Fruit fly (Drosophila melanogaster) whole organism, embryonic: Measurements from ENCODE around the gene hale.

Source experiments
- BEAF-32 ChIP-seq: fragments of 200-800 bp; sonication (Bioruptor generic); optimal IDR thresholded peaks from 3 replicates; lab custom pipeline; 2017; ENCODE audit warnings: missing biosample characterization, missing genetic modification characterization, mild to moderate bottlenecking, moderate library complexity, missing genetic modification reagents
- CG10267 ChIP-seq: fragments of 200-800 bp; sonication (Bioruptor generic); optimal IDR thresholded peaks from 2 replicates; lab custom pipeline; 2018; ENCODE audit warnings: missing biosample characterization, mild to moderate bottlenecking, missing genetic modification characterization, moderate library complexity
- CG10543 ChIP-seq: fragments of 200-800 bp; sonication (Bioruptor generic); optimal IDR thresholded peaks from 3 replicates; lab custom pipeline; 2017; ENCODE audit warnings: missing biosample characterization, mild to moderate bottlenecking, missing genetic modification characterization, moderate library complexity
- CG11560 ChIP-seq: fragments of 200-800 bp; sonication (Bioruptor generic); IDR thresholded peaks from 3 replicates; pipeline ENCODE4 v1.3.6; 2022; ENCODE audit warnings: missing biosample characterization, missing genetic modification characterization
- CG11696 ChIP-seq: fragments of 200-800 bp; sonication (Bioruptor generic); IDR thresholded peaks from 2 replicates; pipeline ENCODE4 v1.3.6; 2022; ENCODE audit warnings: missing biosample characterization, missing genetic modification characterization
- CG12659 ChIP-seq: fragments of 200-800 bp; sonication (Bioruptor generic); optimal IDR thresholded peaks from 3 replicates; lab custom pipeline; 2017; ENCODE audit warnings: mild to moderate bottlenecking, missing biosample characterization, missing genetic modification reagents, missing genetic modification characterization
- CG12942 ChIP-seq: fragments of 200-800 bp; sonication (Bioruptor generic); optimal IDR thresholded peaks from 3 replicates; lab custom pipeline; 2016; ENCODE audit warnings: missing biosample characterization, missing genetic modification characterization
- CG13287 ChIP-seq: fragments of 200-800 bp; sonication (Bioruptor generic); IDR thresholded peaks from 2 replicates; pipeline ENCODE4 v1.3.6; 2022; ENCODE audit warnings: missing biosample characterization, missing genetic modification characterization; ENCODE audit not compliant: partially characterized antibody
- CG14860 ChIP-seq: fragments of 200-800 bp; sonication (Bioruptor generic); IDR thresholded peaks from 3 replicates; pipeline ENCODE4 v1.3.6; 2022; ENCODE audit warnings: missing biosample characterization, missing genetic modification characterization; ENCODE audit not compliant: partially characterized antibody
- CG15269 ChIP-seq: fragments of 200-800 bp; sonication (Bioruptor generic); optimal IDR thresholded peaks from 2 replicates; lab custom pipeline; 2018; ENCODE audit warnings: missing biosample characterization, mild to moderate bottlenecking, missing genetic modification characterization, moderate library complexity
- CG16813 ChIP-seq: fragments of 200-800 bp; sonication (Bioruptor generic); IDR thresholded peaks from 3 replicates; pipeline ENCODE4 v1.3.6; 2022; ENCODE audit warnings: missing biosample characterization, missing genetic modification characterization; ENCODE audit not compliant: partially characterized antibody
- CG18011 ChIP-seq: fragments of 200-800 bp; sonication (Bioruptor generic); optimal IDR thresholded peaks from 2 replicates; lab custom pipeline; 2017; ENCODE audit warnings: missing biosample characterization, missing genetic modification characterization, mild to moderate bottlenecking, moderate library complexity, missing genotype
- CG2202 ChIP-seq: fragments of 200-800 bp; sonication (Bioruptor generic); optimal IDR thresholded peaks from 2 replicates; lab custom pipeline; 2018; ENCODE audit warnings: missing biosample characterization, mild to moderate bottlenecking, missing genetic modification characterization
- CG3838 ChIP-seq: fragments of 200-800 bp; sonication (Bioruptor generic); optimal IDR thresholded peaks from 3 replicates; lab custom pipeline; 2016; ENCODE audit warnings: missing biosample characterization, missing genetic modification characterization
- Dll ChIP-seq: fragments of 200-800 bp; sonication (Bioruptor generic); IDR thresholded peaks from 4 replicates; pipeline ENCODE4 v1.3.6; 2022; ENCODE audit warnings: missing biosample characterization, missing genetic modification characterization; ENCODE audit not compliant: partially characterized antibody
- Dp ChIP-seq: fragments of 200-800 bp; sonication (Bioruptor generic); optimal IDR thresholded peaks from 2 replicates; lab custom pipeline; 2018; ENCODE audit warnings: missing biosample characterization, mild to moderate bottlenecking, missing genetic modification characterization, moderate library complexity
- Eip74EF ChIP-seq, 2 experiments: fragments of 200-800 bp in 1 of 2; fragments of >200 bp in 1 of 2; sonication (Bioruptor generic) in 1 of 2; optimal IDR thresholded peaks; 2 replicates each; lab custom pipeline; 2017 to 2019; ENCODE audit warnings: missing biosample characterization in 2 of 2, missing genetic modification characterization in 2 of 2, mild to moderate bottlenecking in 1 of 2, moderate library complexity in 1 of 2
- Gsc ChIP-seq: fragments of 200-800 bp; sonication (Bioruptor generic); IDR thresholded peaks from 2 replicates; pipeline ENCODE4 v1.3.6; 2022; ENCODE audit warnings: missing biosample characterization, missing genetic modification characterization
- Kr ChIP-seq: fragments of 200-800 bp; sonication (Bioruptor generic); optimal IDR thresholded peaks from 2 replicates; lab custom pipeline; 2017; ENCODE audit warnings: missing biosample characterization, mild to moderate bottlenecking, missing genetic modification characterization
- MTF-1 ChIP-seq: fragments of 200-800 bp; sonication (Bioruptor generic); optimal IDR thresholded peaks from 2 replicates; lab custom pipeline; 2018; ENCODE audit warnings: missing biosample characterization, mild to moderate bottlenecking, missing genetic modification characterization, borderline replicate concordance
- Myb ChIP-seq: fragments of 200-800 bp; sonication (Bioruptor generic); optimal IDR thresholded peaks from 2 replicates; lab custom pipeline; 2016; ENCODE audit warnings: missing biosample characterization, missing genetic modification characterization
- NK7.1 ChIP-seq: fragments of 200-800 bp; sonication (Bioruptor generic); optimal IDR thresholded peaks from 3 replicates; lab custom pipeline; 2016; ENCODE audit warnings: missing biosample characterization, missing genetic modification characterization
- Nf-YA ChIP-seq: fragments of 200-800 bp; sonication (Bioruptor generic); IDR thresholded peaks from 2 replicates; pipeline ENCODE4 v1.3.6; 2022; ENCODE audit warnings: missing biosample characterization, missing genetic modification characterization
- NfI ChIP-seq: fragments of 200-800 bp; sonication (Bioruptor generic); optimal IDR thresholded peaks from 3 replicates; lab custom pipeline; 2018; ENCODE audit warnings: missing biosample characterization, mild to moderate bottlenecking, missing genetic modification characterization, moderate library complexity
- abd-A ChIP-seq: fragments of 200-800 bp; sonication (Bioruptor generic); optimal IDR thresholded peaks from 3 replicates; lab custom pipeline; 2019; ENCODE audit warnings: missing biosample characterization, mild to moderate bottlenecking, missing genetic modification characterization, moderate library complexity
- amos ChIP-seq: fragments of 200-800 bp; sonication (Bioruptor generic); IDR thresholded peaks from 2 replicates; pipeline ENCODE4 v1.3.6; 2022; ENCODE audit warnings: missing biosample characterization, missing genetic modification characterization; ENCODE audit not compliant: partially characterized antibody
- bsh ChIP-seq, 2 experiments: fragments of 200-800 bp; sonication (Bioruptor generic); optimal IDR thresholded peaks; 2 replicates each; lab custom pipeline; 2017 to 2018; ENCODE audit warnings: mild to moderate bottlenecking in 2 of 2, missing biosample characterization in 2 of 2, missing genetic modification characterization in 2 of 2, moderate library complexity in 1 of 2
- chinmo ChIP-seq: fragments of 200-800 bp; sonication (Bioruptor generic); IDR thresholded peaks from 4 replicates; pipeline ENCODE4 v1.3.6; 2022; ENCODE audit warnings: missing biosample characterization, missing genetic modification characterization; ENCODE audit not compliant: partially characterized antibody
- ci ChIP-seq: fragments of 200-800 bp; sonication (Bioruptor generic); IDR thresholded peaks from 3 replicates; pipeline ENCODE4 v1.3.6; 2022; ENCODE audit warnings: missing biosample characterization, missing genetic modification characterization
- dpn ChIP-seq, 2 experiments: fragments of 200-800 bp; sonication (Bioruptor generic); optimal IDR thresholded peaks; 3 replicates each; lab custom pipeline; 2016; ENCODE audit warnings: missing biosample characterization in 2 of 2, missing genetic modification characterization in 2 of 2
- fd3F ChIP-seq: fragments of 200-800 bp; sonication (Bioruptor generic); optimal IDR thresholded peaks from 2 replicates; lab custom pipeline; 2018; ENCODE audit warnings: missing biosample characterization, mild to moderate bottlenecking, missing genetic modification characterization, moderate library complexity
- h ChIP-seq: fragments of >200 bp; optimal IDR thresholded peaks from 2 replicates; lab custom pipeline; 2017
- knrl ChIP-seq: fragments of 200-800 bp; sonication (Bioruptor generic); IDR thresholded peaks from 3 replicates; pipeline ENCODE4 v1.3.6; 2022; ENCODE audit warnings: missing biosample characterization, missing genetic modification characterization; ENCODE audit not compliant: partially characterized antibody
- lbe ChIP-seq: fragments of 200-800 bp; sonication (Bioruptor generic); optimal IDR thresholded peaks from 2 replicates; lab custom pipeline; 2016; ENCODE audit warnings: missing biosample characterization, mild to moderate bottlenecking, missing genetic modification characterization
- mirr ChIP-seq: fragments of 200-800 bp; sonication (Bioruptor generic); optimal IDR thresholded peaks from 3 replicates; lab custom pipeline; 2018; ENCODE audit warnings: missing biosample characterization, mild to moderate bottlenecking, missing genetic modification characterization
- nerfin-1 ChIP-seq: fragments of 200-800 bp; sonication (Bioruptor generic); optimal IDR thresholded peaks from 3 replicates; lab custom pipeline; 2019; ENCODE audit warnings: missing biosample characterization, mild to moderate bottlenecking, missing genetic modification characterization, moderate library complexity
- pfk ChIP-seq: fragments of 200-800 bp; sonication (Bioruptor generic); optimal IDR thresholded peaks from 2 replicates; lab custom pipeline; 2018; ENCODE audit warnings: missing biosample characterization, mild to moderate bottlenecking, missing genetic modification characterization, moderate library complexity
- sens ChIP-seq: fragments of 200-800 bp; sonication (Bioruptor generic); peaks from one replicate; lab custom pipeline; 2016; ENCODE audit warnings: missing biosample characterization, missing genetic modification characterization
- sqz ChIP-seq: fragments of 200-800 bp; sonication (Bioruptor generic); optimal IDR thresholded peaks from 3 replicates; lab custom pipeline; 2018; ENCODE audit warnings: missing biosample characterization, mild to moderate bottlenecking, missing genetic modification characterization
- stc ChIP-seq: fragments of 200-800 bp; sonication (Bioruptor generic); IDR thresholded peaks from 2 replicates; pipeline ENCODE4 v1.3.6; 2022; ENCODE audit warnings: missing biosample characterization, missing genetic modification characterization
- stwl ChIP-seq: fragments of 200-800 bp; sonication (Bioruptor generic); optimal IDR thresholded peaks from 3 replicates; lab custom pipeline; 2018; ENCODE audit warnings: missing biosample characterization, mild to moderate bottlenecking, missing genetic modification characterization, moderate library complexity
- sug ChIP-seq: fragments of 200-800 bp; optimal IDR thresholded peaks from 2 replicates; lab custom pipeline; 2019; ENCODE audit warnings: missing biosample characterization, mild to moderate bottlenecking, missing genetic modification characterization, moderate library complexity
- tap ChIP-seq: fragments of 200-800 bp; optimal IDR thresholded peaks from 3 replicates; lab custom pipeline; 2019; ENCODE audit warnings: missing biosample characterization, mild to moderate bottlenecking, missing genetic modification characterization, moderate library complexity
- ttk ChIP-seq: fragments of 200-800 bp; sonication (Bioruptor generic); IDR thresholded peaks from 2 replicates; pipeline ENCODE4 v2.1.2; 2022; ENCODE audit warnings: missing biosample characterization, missing genetic modification characterization
- tup ChIP-seq: fragments of 200-800 bp; sonication (Bioruptor generic); optimal IDR thresholded peaks from 2 replicates; lab custom pipeline; 2016; ENCODE audit warnings: missing biosample characterization, mild to moderate bottlenecking, missing genetic modification characterization, moderate library complexity
- twi ChIP-seq: fragments of 200-800 bp; optimal IDR thresholded peaks from 2 replicates; lab custom pipeline; 2019; ENCODE audit warnings: missing biosample characterization, mild to moderate bottlenecking, missing genetic modification characterization, moderate library complexity
- zen ChIP-seq: fragments of 200-800 bp; sonication (Bioruptor generic); optimal IDR thresholded peaks from 3 replicates; lab custom pipeline; 2018; ENCODE audit warnings: missing biosample characterization, mild to moderate bottlenecking, missing genetic modification characterization, moderate library complexity
- zen2 ChIP-seq: fragments of 200-800 bp; sonication (Bioruptor generic); IDR thresholded peaks from 3 replicates; pipeline ENCODE4 v1.3.6; 2022; ENCODE audit warnings: missing biosample characterization, missing genetic modification characterization; ENCODE audit not compliant: partially characterized antibody

The hale gene

dm6 chr3L:20004442-20004869, 18.8 kb upstream of the hale start (continued):
- TF ChIP-seq CG14860 (GFP tag; lab: Robert Waterston, UW) (no peak), Eip74EF (GFP tag; optimal IDR thresholded peaks at IDR 0.05; lab: Kevin White, UChicago) (peak in 1 of 2 experiments; percentile 4), nerfin-1 (tag; lab: Kevin White, UChicago) (peak; percentile 74), bsh (GFP tag; optimal IDR thresholded peaks at IDR 0.05; lab: Kevin White, UChicago) (peak in 1 of 2 experiments; percentile 45), CG16813 (peak; percentile 62; the same call in 1 of the 3 replicates), sqz (GFP tag; lab: Kevin White, UChicago) (peak; percentile 6), ci (GFP tag; lab: Robert Waterston, UW) (peak; percentile 56; the same call in 2 of the 3 replicates), amos (GFP tag; lab: Robert Waterston, UW) (peak; percentile 60; the same call in 1 of the 2 replicates), CG10267 (tag; lab: Kevin White, UChicago) (peak; percentile 58), twi (tag; lab: Kevin White, UChicago) (peak; percentile 16), NfI (peak; percentile 12), Gsc (GFP tag; lab: Robert Waterston, UW) (no peak), stc (peak; percentile 36; the same call in 1 of the 2 replicates), CG18011 (GFP tag; lab: Kevin White, UChicago) (peak; percentile 45), Dll (peak; percentile 60; the same call in 3 of the 4 replicates), NK7.1 (GFP tag; lab: Kevin White, UChicago) (no peak), mirr (peak; percentile 8), abd-A (peak; percentile 96), Myb (GFP tag; lab: Kevin White, UChicago) (no peak), CG2202 (tag; lab: Kevin White, UChicago) (peak; percentile 18), CG12942 (GFP tag; lab: Kevin White, UChicago) (no peak), lbe (GFP tag; lab: Kevin White, UChicago) (peak; percentile 33), knrl (peak; percentile 58; the same call in 1 of the 3 replicates), tap (tag; lab: Kevin White, UChicago) (peak; percentile 9), MTF-1 (GFP tag; lab: Kevin White, UChicago) (no peak), zen2 (GFP tag; lab: Robert Waterston, UW) (no peak), Kr (no peak), zen (tag; lab: Kevin White, UChicago) (peak; percentile 49), BEAF-32 (GFP tag; lab: Kevin White, UChicago) (peak; percentile 62), ttk (GFP tag; lab: Robert Waterston, UW) (no peak), CG13287 (GFP tag; lab: Robert Waterston, UW) (peak; percentile 22; the same call in 1 of the 2 replicates), sens (GFP tag; lab: Kevin White, UChicago) (peak; percentile 69), stwl (tag; lab: Kevin White, UChicago) (peak; percentile 44), CG10543 (GFP tag; lab: Kevin White, UChicago) (no peak), CG15269 (tag; lab: Kevin White, UChicago) (peak; percentile 23), pfk (GFP tag; lab: Kevin White, UChicago) (no peak), CG11560 (no peak), CG11696 (GFP tag; lab: Robert Waterston, UW) (no peak), h (lab: Kevin White, UChicago) (no peak), sug (tag; lab: Kevin White, UChicago) (no peak), CG3838 (GFP tag; lab: Kevin White, UChicago) (no peak), Nf-YA (GFP tag; lab: Robert Waterston, UW) (no peak), CG12659 (peak; percentile 41), dpn (GFP tag; optimal IDR thresholded peaks at IDR 0.05; lab: Kevin White, UChicago) (no peak), chinmo (GFP tag; lab: Robert Waterston, UW) (no peak), Dp (GFP tag; lab: Kevin White, UChicago) (peak; percentile 4), tup (GFP tag; lab: Kevin White, UChicago) (no peak), fd3F (no peak)
